Fruit fly (Drosophila melanogaster) whole organism, embryonic: ENCODE measurements around the gene Cad88C.

Experiments used
- Bgb ChIP-seq: fragments of 200-800 bp; sonication (Bioruptor generic); IDR thresholded peaks from 2 replicates; pipeline ENCODE4 v1.3.6; 2022; ENCODE audit warnings: missing biosample characterization, missing genetic modification characterization; ENCODE audit not compliant: partially characterized antibody
- CG11085 ChIP-seq: fragments of 200-800 bp; sonication (Bioruptor generic); IDR thresholded peaks from 2 replicates; pipeline ENCODE4 v1.3.6; 2022; ENCODE audit warnings: missing biosample characterization, missing genetic modification characterization
- CG11093 ChIP-seq: fragments of 200-800 bp; sonication (Bioruptor generic); IDR thresholded peaks from 3 replicates; pipeline ENCODE4 v1.3.6; 2022; ENCODE audit warnings: missing biosample characterization, missing genetic modification characterization
- CG11504 ChIP-seq: fragments of 200-800 bp; sonication (Bioruptor generic); optimal IDR thresholded peaks from 3 replicates; lab custom pipeline; 2019; ENCODE audit warnings: missing biosample characterization, mild to moderate bottlenecking, missing genetic modification characterization, moderate library complexity
- CG13287 ChIP-seq: fragments of 200-800 bp; sonication (Bioruptor generic); IDR thresholded peaks from 2 replicates; pipeline ENCODE4 v1.3.6; 2022; ENCODE audit warnings: missing biosample characterization, missing genetic modification characterization; ENCODE audit not compliant: partially characterized antibody
- CG14441 ChIP-seq: fragments of 200-800 bp; sonication (Bioruptor generic); IDR thresholded peaks from 2 replicates; pipeline ENCODE4 v1.3.6; 2022; ENCODE audit warnings: missing biosample characterization, missing genetic modification characterization
- CG15601 ChIP-seq: fragments of 200-800 bp; sonication (Bioruptor generic); optimal IDR thresholded peaks from 3 replicates; lab custom pipeline; 2019; ENCODE audit warnings: missing biosample characterization, mild to moderate bottlenecking, missing genetic modification characterization, moderate library complexity
- CG16779 ChIP-seq: fragments of 200-800 bp; sonication (Bioruptor generic); IDR thresholded peaks from 2 replicates; pipeline ENCODE4 v1.3.6; 2022; ENCODE audit warnings: missing biosample characterization, missing genetic modification characterization
- CG17359 ChIP-seq: fragments of 200-800 bp; sonication (Bioruptor generic); optimal IDR thresholded peaks from 3 replicates; lab custom pipeline; 2018; ENCODE audit warnings: missing biosample characterization, mild to moderate bottlenecking, missing genetic modification characterization, moderate library complexity
- CG18011 ChIP-seq: fragments of 200-800 bp; sonication (Bioruptor generic); optimal IDR thresholded peaks from 2 replicates; lab custom pipeline; 2017; ENCODE audit warnings: missing biosample characterization, missing genetic modification characterization, mild to moderate bottlenecking, moderate library complexity, missing genotype
- CG2116 ChIP-seq: fragments of 200-800 bp; sonication (Bioruptor generic); optimal IDR thresholded peaks from 3 replicates; lab custom pipeline; 2018; ENCODE audit warnings: missing biosample characterization, mild to moderate bottlenecking, missing genetic modification characterization
- CG30431 ChIP-seq: fragments of 200-800 bp; sonication (Bioruptor generic); optimal IDR thresholded peaks from 2 replicates; lab custom pipeline; 2017; ENCODE audit warnings: missing biosample characterization, missing genetic modification characterization
- CG3163 ChIP-seq: fragments of 200-800 bp; sonication (Bioruptor generic); optimal IDR thresholded peaks from 3 replicates; lab custom pipeline; 2016; ENCODE audit warnings: missing biosample characterization, missing genetic modification characterization
- CG4820 ChIP-seq: fragments of 200-800 bp; sonication (Bioruptor generic); optimal IDR thresholded peaks from 3 replicates; lab custom pipeline; 2016; ENCODE audit warnings: missing biosample characterization, missing genetic modification characterization
- CG4854 ChIP-seq: fragments of 200-800 bp; sonication (Bioruptor generic); optimal IDR thresholded peaks from 2 replicates; lab custom pipeline; 2016; ENCODE audit warnings: missing biosample characterization, missing genetic modification characterization, inconsistent platforms
- CG6683 ChIP-seq: fragments of 200-800 bp; sonication (Bioruptor generic); optimal IDR thresholded peaks from 2 replicates; lab custom pipeline; 2017; ENCODE audit warnings: missing biosample characterization, mild to moderate bottlenecking, missing genetic modification characterization, missing genetic modification reagents
- CG7556 ChIP-seq: fragments of 200-800 bp; sonication (Bioruptor generic); optimal IDR thresholded peaks from 2 replicates; lab custom pipeline; 2017; ENCODE audit warnings: missing biosample characterization, mild to moderate bottlenecking, missing genetic modification characterization
- CG8478 ChIP-seq: fragments of >200 bp; optimal IDR thresholded peaks from 2 replicates; lab custom pipeline; 2018
- CTCF ChIP-seq: fragments of 200-800 bp; sonication (Bioruptor generic); optimal IDR thresholded peaks from 2 replicates; lab custom pipeline; 2017; ENCODE audit warnings: missing biosample characterization, mild to moderate bottlenecking, missing genetic modification characterization, moderate library complexity
- Dbx ChIP-seq: fragments of 200-800 bp; sonication (Bioruptor generic); IDR thresholded peaks from 3 replicates; pipeline ENCODE4 v1.3.6; 2022; ENCODE audit warnings: missing biosample characterization, missing genetic modification characterization
- Ets97D ChIP-seq: fragments of 200-800 bp; sonication (Bioruptor generic); optimal IDR thresholded peaks from 3 replicates; lab custom pipeline; 2016; ENCODE audit warnings: missing biosample characterization, missing genetic modification characterization
- GATAe ChIP-seq: fragments of 200-800 bp; sonication (Bioruptor generic); conservative IDR thresholded peaks from 2 replicates; pipeline ENCODE4 v1.3.6; 2022; ENCODE audit warnings: missing biosample characterization, missing genetic modification characterization
- Gsc ChIP-seq: fragments of 200-800 bp; sonication (Bioruptor generic); IDR thresholded peaks from 2 replicates; pipeline ENCODE4 v1.3.6; 2022; ENCODE audit warnings: missing biosample characterization, missing genetic modification characterization
- H15 ChIP-seq: fragments of 200-800 bp; sonication (Bioruptor generic); IDR thresholded peaks from 3 replicates; pipeline ENCODE4 v1.3.6; 2022; ENCODE audit warnings: missing biosample characterization, missing genetic modification characterization
- HHEX ChIP-seq: fragments of 200-800 bp; sonication (Bioruptor generic); optimal IDR thresholded peaks from 3 replicates; lab custom pipeline; 2017; ENCODE audit warnings: missing biosample characterization, mild to moderate bottlenecking, missing genetic modification characterization, missing genetic modification reagents
- HLH54F ChIP-seq: fragments of 200-800 bp; sonication (Bioruptor generic); optimal IDR thresholded peaks from 3 replicates; lab custom pipeline; 2016; ENCODE audit warnings: missing biosample characterization, missing genetic modification characterization
- Hr51 ChIP-seq, 2 experiments: fragments of 200-800 bp; sonication (Bioruptor generic); optimal IDR thresholded peaks; 2 replicates in 1 of 2; 3 replicates in 1 of 2; lab custom pipeline; 2016 to 2018; ENCODE audit warnings: missing biosample characterization in 2 of 2, missing genetic modification characterization in 2 of 2, mild to moderate bottlenecking in 1 of 2, moderate library complexity in 1 of 2
- Lim3 ChIP-seq: fragments of 200-800 bp; sonication (Bioruptor generic); IDR thresholded peaks from 2 replicates; pipeline ENCODE4 v1.3.6; 2022; ENCODE audit warnings: missing biosample characterization, missing genetic modification characterization
- Mrtf ChIP-seq: fragments of 200-800 bp; sonication (Bioruptor generic); IDR thresholded peaks from 3 replicates; pipeline ENCODE4 v1.3.6; 2022; ENCODE audit warnings: missing biosample characterization, missing genetic modification characterization
- NK7.1 ChIP-seq: fragments of 200-800 bp; sonication (Bioruptor generic); optimal IDR thresholded peaks from 3 replicates; lab custom pipeline; 2016; ENCODE audit warnings: missing biosample characterization, missing genetic modification characterization
- NfI ChIP-seq: fragments of 200-800 bp; sonication (Bioruptor generic); optimal IDR thresholded peaks from 3 replicates; lab custom pipeline; 2018; ENCODE audit warnings: missing biosample characterization, mild to moderate bottlenecking, missing genetic modification characterization, moderate library complexity
- Oli ChIP-seq: fragments of 200-800 bp; sonication (Bioruptor generic); optimal IDR thresholded peaks from 2 replicates; lab custom pipeline; 2018; ENCODE audit warnings: missing biosample characterization, mild to moderate bottlenecking, missing genetic modification characterization, moderate library complexity
- TFAM ChIP-seq: fragments of 200-800 bp; sonication (Bioruptor generic); optimal IDR thresholded peaks from 2 replicates; lab custom pipeline; 2017; ENCODE audit warnings: missing biosample characterization, missing genetic modification characterization, inconsistent platforms
- Taf1 ChIP-seq: fragments of 200-800 bp; sonication (Bioruptor generic); IDR thresholded peaks from 2 replicates; pipeline ENCODE4 v1.3.6; 2022; ENCODE audit warnings: missing biosample characterization, missing genetic modification characterization
- ap ChIP-seq: fragments of 200-800 bp; sonication (Bioruptor generic); IDR thresholded peaks from 2 replicates; pipeline ENCODE4 v1.3.6; 2022; ENCODE audit warnings: missing biosample characterization, missing genetic modification characterization
- croc ChIP-seq: fragments of 200-800 bp; sonication (Bioruptor generic); conservative IDR thresholded peaks from 3 replicates; pipeline ENCODE4 v1.3.6; 2022; ENCODE audit warnings: missing biosample characterization, missing genetic modification characterization
- da ChIP-seq: fragments of 200-800 bp; sonication (Bioruptor generic); optimal IDR thresholded peaks from 2 replicates; lab custom pipeline; 2016; ENCODE audit warnings: missing biosample characterization, missing genetic modification characterization
- gfzf ChIP-seq: fragments of 200-800 bp; sonication (Bioruptor generic); optimal IDR thresholded peaks from 2 replicates; lab custom pipeline; 2016; ENCODE audit warnings: missing biosample characterization, mild to moderate bottlenecking, missing genetic modification characterization, moderate library complexity
- jigr1 ChIP-seq: fragments of 200-800 bp; sonication (Bioruptor generic); IDR thresholded peaks from 3 replicates; pipeline ENCODE4 v1.3.6; 2022; ENCODE audit warnings: missing biosample characterization, missing genetic modification characterization
- lilli ChIP-seq: fragments of 200-800 bp; sonication (Bioruptor generic); optimal IDR thresholded peaks from 3 replicates; lab custom pipeline; 2016; ENCODE audit warnings: missing biosample characterization, missing genetic modification characterization
- nerfin-1 ChIP-seq: fragments of 200-800 bp; sonication (Bioruptor generic); optimal IDR thresholded peaks from 3 replicates; lab custom pipeline; 2019; ENCODE audit warnings: missing biosample characterization, mild to moderate bottlenecking, missing genetic modification characterization, moderate library complexity
- pum ChIP-seq: fragments of 200-800 bp; sonication (Bioruptor generic); optimal IDR thresholded peaks from 2 replicates; lab custom pipeline; 2016; ENCODE audit warnings: missing biosample characterization, missing genetic modification characterization
- ranshi ChIP-seq: fragments of 200-800 bp; sonication (Bioruptor generic); IDR thresholded peaks from 2 replicates; pipeline ENCODE4 v1.3.6; 2022; ENCODE audit warnings: missing biosample characterization, missing genetic modification characterization
- repo ChIP-seq: fragments of 200-800 bp; sonication (Bioruptor generic); optimal IDR thresholded peaks from 2 replicates; lab custom pipeline; 2016; ENCODE audit warnings: missing biosample characterization, missing genetic modification characterization
- rib ChIP-seq: fragments of 200-800 bp; sonication (Bioruptor generic); IDR thresholded peaks from 2 replicates; pipeline ENCODE4 v1.3.6; 2022; ENCODE audit warnings: missing biosample characterization, missing genetic modification characterization
- row ChIP-seq: fragments of 200-800 bp; sonication (Bioruptor generic); IDR thresholded peaks from 3 replicates; pipeline ENCODE4 v1.3.6; 2022; ENCODE audit warnings: missing biosample characterization, missing genetic modification characterization
- scrt ChIP-seq: fragments of 200-800 bp; sonication (Bioruptor generic); optimal IDR thresholded peaks from 2 replicates; lab custom pipeline; 2018; ENCODE audit warnings: missing biosample characterization, mild to moderate bottlenecking, missing genetic modification characterization, moderate library complexity
- sens ChIP-seq: fragments of 200-800 bp; sonication (Bioruptor generic); peaks from one replicate; lab custom pipeline; 2016; ENCODE audit warnings: missing biosample characterization, missing genetic modification characterization
- stwl ChIP-seq: fragments of 200-800 bp; sonication (Bioruptor generic); optimal IDR thresholded peaks from 3 replicates; lab custom pipeline; 2018; ENCODE audit warnings: missing biosample characterization, mild to moderate bottlenecking, missing genetic modification characterization, moderate library complexity
- vfl ChIP-seq: fragments of 200-800 bp; sonication (Bioruptor generic); optimal IDR thresholded peaks from 2 replicates; lab custom pipeline; 2016; ENCODE audit warnings: missing biosample characterization, missing genetic modification characterization
- wdn ChIP-seq: fragments of 200-800 bp; sonication (Bioruptor generic); IDR thresholded peaks from 2 replicates; pipeline ENCODE4 v1.3.6; 2022; ENCODE audit warnings: missing biosample characterization, missing genetic modification characterization

Gene Cad88C

dm6 chr3R:14608892-14609692 is 21.2 kb upstream of the Cad88C start, which contains the start of gene CG14853 (continued):
- peak; percentile 43 for TF ChIP-seq scrt (GFP tag; lab: Kevin White, UChicago)
- peak; percentile 81 for TF ChIP-seq CG11504 (tag; lab: Kevin White, UChicago)
- peak; percentile 56 for TF ChIP-seq CG30431 (GFP tag; lab: Kevin White, UChicago)
- peak; percentile 74 for TF ChIP-seq ranshi
- no peak for TF ChIP-seq GATAe (GFP tag; lab: Robert Waterston, UW)
- no peak for TF ChIP-seq Lim3
- TF ChIP-seq Taf1 (GFP tag; lab: Robert Waterston, UW): no peak
- TF ChIP-seq sens (GFP tag; lab: Kevin White, UChicago): peak; percentile 86
- TF ChIP-seq CG17359 (tag; lab: Kevin White, UChicago): peak; percentile 84
- TF ChIP-seq H15 (GFP tag; lab: Robert Waterston, UW): peak; percentile 56
- TF ChIP-seq rib (GFP tag; lab: Robert Waterston, UW): peak; percentile 17
- TF ChIP-seq CG7556 (GFP tag; lab: Kevin White, UChicago): peak; percentile 72
- TF ChIP-seq vfl (GFP tag; lab: Kevin White, UChicago): no peak
- peak; percentile 50 for TF ChIP-seq CG18011
- TF ChIP-seq lilli (GFP tag; lab: Kevin White, UChicago): peak; percentile 70
- no peak for TF ChIP-seq Dbx
- TF ChIP-seq pum (GFP tag; lab: Kevin White, UChicago): no peak
- TF ChIP-seq HHEX (GFP tag; lab: Kevin White, UChicago): peak; percentile 57
- peak; percentile 75 for TF ChIP-seq Mrtf
- TF ChIP-seq CG14441: peak; percentile 75
- TF ChIP-seq CG8478 (lab: Kevin White, UChicago): no peak
- TF ChIP-seq jigr1 (GFP tag; lab: Robert Waterston, UW): no peak
- no peak for TF ChIP-seq repo
- TF ChIP-seq ap (GFP tag; lab: Robert Waterston, UW): peak; percentile 79
- TF ChIP-seq croc: peak; percentile 66
- TF ChIP-seq HLH54F (GFP tag; lab: Kevin White, UChicago): no peak
- TF ChIP-seq CG11085 (GFP tag; lab: Robert Waterston, UW): peak; percentile 14; the same call in 1 of the 2 replicates
- TF ChIP-seq CTCF (GFP tag; lab: Kevin White, UChicago): peak; percentile 23
- peak; percentile 97 for TF ChIP-seq Ets97D (GFP tag; lab: Kevin White, UChicago)
- peak; percentile 3 for TF ChIP-seq NK7.1 (GFP tag; lab: Kevin White, UChicago)
- peak in 1 of 2 experiments; percentile 96 for TF ChIP-seq Hr51 (GFP tag; optimal IDR thresholded peaks at IDR 0.05; lab: Kevin White, UChicago)
- peak; percentile 85 for TF ChIP-seq row (GFP tag; lab: Robert Waterston, UW)
- peak; percentile 90 for TF ChIP-seq Oli
- no peak for TF ChIP-seq CG4820
- peak; percentile 29 for TF ChIP-seq CG6683 (GFP tag; lab: Kevin White, UChicago)
- TF ChIP-seq wdn (GFP tag; lab: Robert Waterston, UW): 0 out of 2 replicates have a peak, but pooled peaks have one; percentile 5
- TF ChIP-seq Bgb: no peak
- TF ChIP-seq CG11093 (GFP tag; lab: Robert Waterston, UW): 0 out of 3 replicates have a peak, but pooled peaks have one; percentile 45
- no peak for TF ChIP-seq TFAM (GFP tag; lab: Kevin White, UChicago)
- peak; percentile 53 for TF ChIP-seq CG2116 (GFP tag; lab: Kevin White, UChicago)
- no peak for TF ChIP-seq CG16779
- no peak for TF ChIP-seq stwl
- no peak for TF ChIP-seq CG4854
- no peak for TF ChIP-seq CG13287
- no peak for TF ChIP-seq da (GFP tag; lab: Kevin White, UChicago)
- TF ChIP-seq CG3163 (GFP tag; lab: Kevin White, UChicago): peak; percentile 9
- TF ChIP-seq gfzf (GFP tag; lab: Kevin White, UChicago): no peak
- no peak for TF ChIP-seq Gsc
- peak; percentile 65 for TF ChIP-seq nerfin-1 (tag; lab: Kevin White, UChicago)
- peak; percentile 83 for TF ChIP-seq CG15601 (tag; lab: Kevin White, UChicago)
- peak; percentile 75 for TF ChIP-seq NfI (GFP tag; lab: Kevin White, UChicago)
